Worm (Caenorhabditis elegans) whole organism, L1 larva: Measurements from ENCODE around the gene szy-2.

Experiments
- C16A3.4 ChIP-seq: fragments of 150-350 bp; optimal IDR thresholded peaks from 2 replicates; lab custom pipeline; 2014; ENCODE audit warnings: missing biosample characterization, missing genetic modification characterization
- C34B4.2 ChIP-seq: sonication (generic microtip); optimal IDR thresholded peaks from 2 replicates; lab custom pipeline; 2017; ENCODE audit warnings: mild to moderate bottlenecking, missing genetic modification characterization, missing compliant biosample characterization
- F16B12.6 ChIP-seq: fragments of 150-350 bp; optimal IDR thresholded peaks from 2 replicates; lab custom pipeline; 2014; ENCODE audit warnings: missing biosample characterization, missing genetic modification characterization
- aha-1 ChIP-seq: fragments of 150-350 bp; optimal IDR thresholded peaks from 2 replicates; lab custom pipeline; 2014; ENCODE audit warnings: missing biosample characterization, missing genetic modification characterization
- blmp-1 ChIP-seq: fragments of 150-350 bp; optimal IDR thresholded peaks from 2 replicates; lab custom pipeline; 2014; ENCODE audit warnings: missing biosample characterization, missing genetic modification characterization
- ceh-63 ChIP-seq: fragments of 200-800 bp; sonication (Bioruptor generic); optimal IDR thresholded peaks from 2 replicates; lab custom pipeline; 2018; ENCODE audit warnings: mild to moderate bottlenecking, missing genetic modification characterization, missing compliant biosample characterization
- ceh-82 ChIP-seq, 3 experiments: fragments of 150-350 bp in 1 of 3; sonication (generic microtip) in 2 of 3; optimal IDR thresholded peaks; 2 replicates each; lab custom pipeline; 2014 to 2017; ENCODE audit warnings: missing biosample characterization in 3 of 3, missing genetic modification characterization in 3 of 3
- ceh-88 ChIP-seq: fragments of 200-800 bp; sonication (Bioruptor generic); IDR thresholded peaks from 2 replicates; pipeline ENCODE4 v1.3.6; 2022; ENCODE audit warnings: missing genetic modification characterization, missing compliant biosample characterization
- dpl-1 ChIP-seq, 3 experiments: fragments of 150-350 bp in 2 of 3; sonication (generic microtip) in 1 of 3; optimal IDR thresholded peaks; 2 replicates each; lab custom pipeline; 2014 to 2017; ENCODE audit warnings: missing biosample characterization in 3 of 3, missing genetic modification characterization in 3 of 3, missing genetic modification reagents in 3 of 3
- dsc-1 ChIP-seq: sonication (generic microtip); optimal IDR thresholded peaks from 2 replicates; lab custom pipeline; 2016; ENCODE audit warnings: mild to moderate bottlenecking, missing genetic modification characterization, missing compliant biosample characterization
- efl-1 ChIP-seq, 4 experiments: fragments of 150-350 bp; optimal IDR thresholded peaks in 3 of 4; peaks in 1 of 4; 1 replicate in 1 of 4; 2 replicates in 3 of 4; lab custom pipeline; 2014; ENCODE audit warnings: missing biosample characterization in 2 of 4, missing genetic modification characterization in 2 of 4, missing genetic modification reagents in 2 of 4
- egl-13 ChIP-seq: sonication (generic microtip); optimal IDR thresholded peaks from 2 replicates; lab custom pipeline; 2016; ENCODE audit warnings: missing genotype, missing genetic modification reagents, missing genetic modification characterization, missing compliant biosample characterization
- elt-2 ChIP-seq: sonication (generic microtip); optimal IDR thresholded peaks from 2 replicates; lab custom pipeline; 2016; ENCODE audit warnings: missing genetic modification characterization, mild to moderate bottlenecking, inconsistent platforms, missing compliant biosample characterization, missing genetic modification reagents
- elt-3 ChIP-seq, 6 experiments: fragments of 150-350 bp in 1 of 6; sonication (generic microtip); optimal IDR thresholded peaks; 2 replicates each; lab custom pipeline; 2017 to 2018; ENCODE audit warnings: missing biosample characterization in 6 of 6, missing genetic modification characterization in 6 of 6, inconsistent platforms in 1 of 6
- grh-1 ChIP-seq: fragments of 200-800 bp; sonication (Bioruptor generic); IDR thresholded peaks from 2 replicates; pipeline ENCODE4 v1.3.6; 2022; ENCODE audit warnings: missing genetic modification reagents, missing genetic modification characterization, missing compliant biosample characterization
- hlh-4 ChIP-seq: sonication (generic microtip); optimal IDR thresholded peaks from 2 replicates; lab custom pipeline; 2016; ENCODE audit warnings: mild to moderate bottlenecking, missing genetic modification characterization, missing compliant biosample characterization
- hpl-2 ChIP-seq: fragments of 150-350 bp; optimal IDR thresholded peaks from 2 replicates; lab custom pipeline; 2014; ENCODE audit warnings: missing biosample characterization, missing genetic modification reagents, missing genetic modification characterization
- isw-1 ChIP-seq: fragments of 200-800 bp; sonication (Bioruptor generic); IDR thresholded peaks from 2 replicates; pipeline ENCODE4 v1.3.6; 2022; ENCODE audit warnings: missing genetic modification characterization, missing compliant biosample characterization
- jun-1 ChIP-seq: fragments of 150-350 bp; optimal IDR thresholded peaks from 2 replicates; lab custom pipeline; 2014; ENCODE audit warnings: missing biosample characterization, missing genetic modification reagents, missing genetic modification characterization
- lin-15B ChIP-seq: fragments of 150-350 bp; sonication (generic microtip); optimal IDR thresholded peaks from 3 replicates; lab custom pipeline; 2014; ENCODE audit warnings: missing biosample characterization, missing genetic modification characterization
- lin-35 ChIP-seq, 2 experiments: fragments of 150-350 bp; optimal IDR thresholded peaks; 2 replicates each; lab custom pipeline; 2014; ENCODE audit warnings: missing biosample characterization in 2 of 2, missing genetic modification characterization in 2 of 2, missing genetic modification reagents in 2 of 2
- lin-39 ChIP-seq: fragments of 150-350 bp; optimal IDR thresholded peaks from 2 replicates; lab custom pipeline; 2014; ENCODE audit warnings: missing biosample characterization, missing genetic modification reagents, missing genetic modification characterization
- lir-3 ChIP-seq: sonication (generic microtip); optimal IDR thresholded peaks from 2 replicates; lab custom pipeline; 2016; ENCODE audit warnings: mild to moderate bottlenecking, missing genetic modification characterization, moderate library complexity, missing compliant biosample characterization; ENCODE audit not compliant: poor library complexity
- lsy-2 ChIP-seq, 2 experiments: fragments of 150-350 bp; optimal IDR thresholded peaks; 2 replicates each; lab custom pipeline; 2014; ENCODE audit warnings: missing biosample characterization in 2 of 2, missing genetic modification characterization in 2 of 2
- mdl-1 ChIP-seq, 2 experiments: fragments of 150-350 bp; optimal IDR thresholded peaks; 2 replicates each; lab custom pipeline; 2014 to 2017; ENCODE audit warnings: missing biosample characterization in 2 of 2, missing genetic modification characterization in 2 of 2, inconsistent platforms in 1 of 2
- mep-1 ChIP-seq: fragments of 150-350 bp; optimal IDR thresholded peaks from 2 replicates; lab custom pipeline; 2014; ENCODE audit warnings: missing biosample characterization, missing genetic modification characterization
- nhr-12 ChIP-seq: sonication (generic microtip); optimal IDR thresholded peaks from 2 replicates; lab custom pipeline; 2017; ENCODE audit warnings: missing biosample characterization, missing genetic modification characterization
- nhr-19 ChIP-seq: fragments of 200-800 bp; sonication (Bioruptor generic); conservative IDR thresholded peaks from 2 replicates; pipeline ENCODE4 v1.3.6; 2022; ENCODE audit warnings: missing genetic modification characterization, missing compliant biosample characterization
- nhr-47 ChIP-seq: sonication (generic microtip); optimal IDR thresholded peaks from 2 replicates; lab custom pipeline; 2016; ENCODE audit warnings: mild to moderate bottlenecking, missing genetic modification characterization, moderate library complexity, missing compliant biosample characterization
- nhr-76 ChIP-seq: sonication (generic microtip); optimal IDR thresholded peaks from 2 replicates; lab custom pipeline; 2017; ENCODE audit warnings: missing biosample characterization, missing genetic modification characterization
- nhr-77 ChIP-seq: fragments of 150-350 bp; optimal IDR thresholded peaks from 2 replicates; lab custom pipeline; 2014; ENCODE audit warnings: missing biosample characterization, missing genetic modification characterization
- nhr-85 ChIP-seq: sonication (generic microtip); peaks from one replicate; lab custom pipeline; 2016; ENCODE audit warnings: missing genetic modification characterization, inconsistent platforms, missing compliant biosample characterization
- pag-3 ChIP-seq: sonication (generic microtip); optimal IDR thresholded peaks from 2 replicates; lab custom pipeline; 2017; ENCODE audit warnings: missing genetic modification characterization, mild to moderate bottlenecking, missing compliant biosample characterization, antibody characterized with exemption, borderline replicate concordance; ENCODE audit not compliant: insufficient read depth
- pax-3 ChIP-seq: fragments of 200-800 bp; sonication (Bioruptor generic); optimal IDR thresholded peaks from 2 replicates; lab custom pipeline; 2018; ENCODE audit warnings: mild to moderate bottlenecking, missing genetic modification characterization, moderate library complexity, missing compliant biosample characterization
- pqm-1 ChIP-seq: sonication (generic microtip); optimal IDR thresholded peaks from 3 replicates; lab custom pipeline; 2017; ENCODE audit warnings: missing biosample characterization, missing genetic modification characterization
- rnt-1 ChIP-seq: sonication (generic microtip); optimal IDR thresholded peaks from 2 replicates; lab custom pipeline; 2016; ENCODE audit warnings: mild to moderate bottlenecking, missing genetic modification characterization, moderate library complexity, missing compliant biosample characterization
- skn-1 ChIP-seq: fragments of 150-350 bp; optimal IDR thresholded peaks from 2 replicates; lab custom pipeline; 2014; ENCODE audit warnings: missing biosample characterization, missing genetic modification characterization
- sup-37 ChIP-seq: fragments of 200-800 bp; sonication (Bioruptor generic); optimal IDR thresholded peaks from 2 replicates; lab custom pipeline; 2018; ENCODE audit warnings: mild to moderate bottlenecking, missing genetic modification characterization, missing compliant biosample characterization
- swsn-7 ChIP-seq: sonication (generic microtip); optimal IDR thresholded peaks from 2 replicates; lab custom pipeline; 2016; ENCODE audit warnings: missing genetic modification characterization, missing compliant biosample characterization
- tlp-1 ChIP-seq: fragments of 150-350 bp; optimal IDR thresholded peaks from 2 replicates; lab custom pipeline; 2014; ENCODE audit warnings: missing biosample characterization, missing genetic modification characterization
- unc-30 ChIP-seq: sonication (generic microtip); optimal IDR thresholded peaks from 2 replicates; lab custom pipeline; 2017; ENCODE audit warnings: missing biosample characterization, missing genetic modification characterization
- vab-15 ChIP-seq: sonication (generic microtip); optimal IDR thresholded peaks from 2 replicates; lab custom pipeline; 2017; ENCODE audit warnings: missing genotype, mild to moderate bottlenecking, missing genetic modification characterization, missing compliant biosample characterization
- xbp-1 ChIP-seq: sonication (generic microtip); optimal IDR thresholded peaks from 2 replicates; lab custom pipeline; 2016; ENCODE audit warnings: missing genetic modification characterization, missing compliant biosample characterization
- ztf-11 ChIP-seq, 2 experiments: sonication (generic microtip); optimal IDR thresholded peaks; 2 replicates each; lab custom pipeline; 2016 to 2017; ENCODE audit warnings: missing genetic modification characterization in 2 of 2, missing biosample characterization in 1 of 2, missing compliant biosample characterization in 1 of 2

Gene szy-2

ce11 chrIII:5407588-5407987 is 36.5 kb upstream of the szy-2 start, which contains the start of gene W03A5.1:
Gene W03A5.1 (plus strand): TSS chrIII:5407888.
- TF ChIP-seq nhr-19 (GFP tag; lab: Robert Waterston, UW) = no peak
- no peak for TF ChIP-seq ceh-88
- no peak for TF ChIP-seq hlh-4
- no peak for TF ChIP-seq grh-1 (GFP tag; lab: Robert Waterston, UW)
- TF ChIP-seq C34B4.2 (tag; lab: Kevin White, UChicago) = no peak
- no peak for TF ChIP-seq sup-37
- no peak for TF ChIP-seq nhr-77 (tag; lab: Kevin White, UChicago)
- no peak for TF ChIP-seq F16B12.6 (tag; lab: Kevin White, UChicago)
- no peak for TF ChIP-seq swsn-7 (tag; lab: Kevin White, UChicago)
- TF ChIP-seq tlp-1 (tag; lab: Kevin White, UChicago) = no peak
- no peak for TF ChIP-seq aha-1 (tag; lab: Kevin White, UChicago)
- TF ChIP-seq lsy-2 (tag; optimal IDR thresholded peaks at IDR 0.05; lab: Kevin White, UChicago) = no peak

- TF ChIP-seq lir-3 (tag; lab: Kevin White, UChicago) (no peak), nhr-19 (GFP tag; lab: Robert Waterston, UW) (no peak), pag-3 (tag; lab: Kevin White, UChicago) (no peak), nhr-76 (no peak), dsc-1 (peak; percentile 82), elt-2 (tag; lab: Kevin White, UChicago) (no peak)
- TF ChIP-seq, all 84 proteins: peak for 1
Measured at ce11 chrIII:5407060-5407459, 36.0 kb upstream of the szy-2 start.

ce11 chrIII:5406314-5406713 is 35.2 kb upstream of the szy-2 start:
- TF ChIP-seq xbp-1 (tag; lab: Kevin White, UChicago) (no peak), dpl-1 (GFP tag; optimal IDR thresholded peaks at IDR 0.05; lab: Kevin White, UChicago) (no peak), egl-13 (tag; lab: Kevin White, UChicago) (no peak), efl-1 (optimal IDR thresholded peaks at IDR 0.05; lab: Kevin White, UChicago) (no peak), efl-1 (GFP tag; optimal IDR thresholded peaks at IDR 0.05 in 1 of 2; lab: Kevin White, UChicago) (no peak), nhr-12 (tag; lab: Kevin White, UChicago) (no peak), unc-30 (tag; lab: Kevin White, UChicago) (no peak), lin-15B (tag; lab: Kevin White, UChicago) (no peak), hpl-2 (GFP tag; lab: Kevin White, UChicago) (no peak), ztf-11 (tag; optimal IDR thresholded peaks at IDR 0.05; lab: Kevin White, UChicago) (no peak), hlh-4 (no peak), pax-3 (tag; lab: Kevin White, UChicago) (no peak), nhr-19 (GFP tag; lab: Robert Waterston, UW) (no peak), jun-1 (no peak), ceh-82 (tag; optimal IDR thresholded peaks at IDR 0.05; lab: Kevin White, UChicago) (no peak), vab-15 (tag; lab: Kevin White, UChicago) (no peak), lin-39 (tag; lab: Kevin White, UChicago) (no peak), C34B4.2 (tag; lab: Kevin White, UChicago) (no peak), elt-2 (tag; lab: Kevin White, UChicago) (no peak), nhr-47 (tag; lab: Kevin White, UChicago) (no peak)

ce11 chrIII:5405628-5406084 is 34.6 kb upstream of the szy-2 start, which contains the start of the genes W03A5.2 and Y32H12A.8:
Gene W03A5.2 (plus strand): TSS chrIII:5406034.
Gene Y32H12A.8 (minus strand): TSS chrIII:5406037.
- TF ChIP-seq mdl-1 (tag; optimal IDR thresholded peaks at IDR 0.05; lab: Kevin White, UChicago) = peak in 1 of 2 experiments; percentile 41
- peak in 1 of 6 experiments; percentile 15 for TF ChIP-seq elt-3 (tag; optimal IDR thresholded peaks at IDR 0.05; lab: Kevin White, UChicago)
- peak; percentile 28 for TF ChIP-seq skn-1
- no peak for TF ChIP-seq jun-1
- no peak for TF ChIP-seq pqm-1 (tag; lab: Kevin White, UChicago)
- peak; percentile 46 to 88 for TF ChIP-seq efl-1 (optimal IDR thresholded peaks at IDR 0.05; lab: Kevin White, UChicago)
- peak; percentile 86 to 98 for TF ChIP-seq efl-1 (GFP tag; optimal IDR thresholded peaks at IDR 0.05 in 1 of 2; lab: Kevin White, UChicago)
- TF ChIP-seq blmp-1 (tag; lab: Kevin White, UChicago) = peak; percentile 34
- TF ChIP-seq isw-1 (GFP tag; lab: Robert Waterston, UW) = peak; percentile 6; the same call in 1 of the 2 replicates
- TF ChIP-seq nhr-47 (tag; lab: Kevin White, UChicago) = no peak
- TF ChIP-seq C16A3.4 (tag; lab: Kevin White, UChicago) = peak; percentile 31
- peak; percentile 28 for TF ChIP-seq rnt-1 (tag; lab: Kevin White, UChicago)
- TF ChIP-seq dpl-1 (GFP tag; optimal IDR thresholded peaks at IDR 0.05; lab: Kevin White, UChicago) = peak; percentile 76 to 88 (median 82)
- no peak for TF ChIP-seq ceh-63 (GFP tag; lab: Kevin White, UChicago)
- TF ChIP-seq mep-1 = peak; percentile 11
- peak; percentile 41 for TF ChIP-seq nhr-85 (tag; lab: Kevin White, UChicago)
- peak; percentile 72 to 95 for TF ChIP-seq lin-35 (GFP tag; optimal IDR thresholded peaks at IDR 0.05; lab: Kevin White, UChicago)
- TF ChIP-seq lin-15B (tag; lab: Kevin White, UChicago) = peak; percentile 55
- peak; percentile 9 to 79 for TF ChIP-seq lsy-2 (tag; optimal IDR thresholded peaks at IDR 0.05; lab: Kevin White, UChicago)
